Worm (Caenorhabditis elegans) whole organism, late embryonic: ENCODE measurements around the gene B0410.3.

Source experiments
- hlh-13 ChIP-seq: fragments of 200-800 bp; sonication (Bioruptor generic); optimal IDR thresholded peaks from 2 replicates; lab custom pipeline; 2018; ENCODE audit warnings: mild to moderate bottlenecking, missing genetic modification characterization, missing compliant biosample characterization
- tbx-2 ChIP-seq: sonication (generic microtip); optimal IDR thresholded peaks from 2 replicates; lab custom pipeline; 2016; ENCODE audit warnings: missing genetic modification characterization, missing compliant biosample characterization

ce11 chrX:2919488-2919887, 28.2 kb upstream of the B0410.3 start:
- no peak for TF ChIP-seq hlh-13 (GFP tag; lab: Kevin White, UChicago)
- no peak for TF ChIP-seq tbx-2 (tag; lab: Kevin White, UChicago)
